Worm (Caenorhabditis elegans) whole organism, mixed stage, embryonic: Measurements from ENCODE around the gene srw-113.

Experiments used
- ces-1 ChIP-seq: fragments of 150-350 bp; optimal IDR thresholded peaks from 2 replicates; lab custom pipeline; 2014; ENCODE audit warnings: missing biosample characterization, missing genetic modification reagents, missing genetic modification characterization
- ham-2 ChIP-seq: fragments of 200-800 bp; sonication (Bioruptor generic); optimal IDR thresholded peaks from 2 replicates; lab custom pipeline; 2018; ENCODE audit warnings: mild to moderate bottlenecking, missing genetic modification characterization, missing compliant biosample characterization
- lin-13 ChIP-seq: fragments of 150-350 bp; optimal IDR thresholded peaks from 2 replicates; lab custom pipeline; 2014; ENCODE audit warnings: missing biosample characterization, missing genetic modification characterization
- lsy-2 ChIP-seq: fragments of 150-350 bp; optimal IDR thresholded peaks from 2 replicates; lab custom pipeline; 2014; ENCODE audit warnings: missing biosample characterization, missing genetic modification characterization
- mab-5 ChIP-seq: fragments of 150-350 bp; optimal IDR thresholded peaks from 2 replicates; lab custom pipeline; 2014; ENCODE audit warnings: missing biosample characterization, missing genetic modification characterization
- mep-1 ChIP-seq: fragments of 150-350 bp; optimal IDR thresholded peaks from 2 replicates; lab custom pipeline; 2017; ENCODE audit warnings: missing biosample characterization, missing genetic modification reagents, missing genetic modification characterization, inconsistent platforms
- mls-2 ChIP-seq: sonication (generic microtip); optimal IDR thresholded peaks from 2 replicates; lab custom pipeline; 2016; ENCODE audit warnings: mild to moderate bottlenecking, missing genetic modification characterization, moderate library complexity, missing compliant biosample characterization
- nhr-237 ChIP-seq: fragments of 150-350 bp; optimal IDR thresholded peaks from 2 replicates; lab custom pipeline; 2014; ENCODE audit warnings: missing biosample characterization, missing genetic modification characterization
- nhr-76 ChIP-seq: sonication (generic microtip); optimal IDR thresholded peaks from 2 replicates; lab custom pipeline; 2017; ENCODE audit warnings: missing biosample characterization, missing genetic modification characterization
- pha-4 ChIP-seq: fragments of 150-350 bp; optimal IDR thresholded peaks from 2 replicates; lab custom pipeline; 2018; ENCODE audit warnings: missing biosample characterization, missing genetic modification reagents, missing genetic modification characterization
- snpc-4 ChIP-seq: fragments of 150-350 bp; optimal IDR thresholded peaks from 2 replicates; lab custom pipeline; 2014; ENCODE audit warnings: missing biosample characterization, missing genetic modification characterization
- unc-62 ChIP-seq: fragments of 150-350 bp; optimal IDR thresholded peaks from 2 replicates; lab custom pipeline; 2014; ENCODE audit warnings: missing biosample characterization, missing genetic modification reagents, missing genetic modification characterization
- ztf-11 ChIP-seq: fragments of 150-350 bp; optimal IDR thresholded peaks from 2 replicates; lab custom pipeline; 2014; ENCODE audit warnings: missing biosample characterization, missing genetic modification characterization

DNA sequence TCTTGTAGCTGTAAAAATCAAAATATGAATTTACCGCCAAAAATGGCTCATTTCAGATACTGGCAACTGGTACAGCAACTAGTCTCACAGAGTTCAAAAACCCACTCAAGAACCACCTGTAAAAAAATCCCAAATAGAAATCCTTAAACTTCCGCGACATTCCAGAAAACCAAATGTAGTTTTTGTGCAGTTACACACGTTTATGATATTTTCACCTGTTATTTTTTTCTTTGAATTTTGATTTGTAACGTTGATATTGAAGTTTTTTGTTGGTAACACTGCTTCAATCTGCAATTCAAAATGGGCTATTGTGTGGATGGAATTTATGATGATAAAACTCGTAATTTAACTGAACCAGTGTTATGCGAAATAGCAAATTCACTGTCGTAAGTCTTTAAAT lies at the start of gene srw-113:
- TF ChIP-seq lsy-2 (tag; lab: Kevin White, UChicago) (no peak), nhr-237 (tag; lab: Kevin White, UChicago) (no peak), mls-2 (tag; lab: Kevin White, UChicago) (no peak), pha-4 (tag; lab: Kevin White, UChicago) (no peak), ztf-11 (tag; lab: Kevin White, UChicago) (no peak), ham-2 (GFP tag; lab: Kevin White, UChicago) (no peak), unc-62 (GFP tag; lab: Kevin White, UChicago) (no peak), lin-13 (tag; lab: Kevin White, UChicago) (no peak), snpc-4 (tag; lab: Kevin White, UChicago) (no peak), nhr-76 (no peak), mep-1 (tag; lab: Kevin White, UChicago) (no peak), ces-1 (GFP tag; lab: Kevin White, UChicago) (no peak), mab-5 (tag; lab: Kevin White, UChicago) (no peak)
